Fruit fly (Drosophila melanogaster): ENCODE data around the gene NHP2.
A peak's percentile ranks its signal among the peaks of the same experiment; 100 is the strongest.

NHP2 gene

dm6 chr3L:14759984-14760626 is 41.9 kb downstream of the NHP2 start (continued):
- TF ChIP-seq shn (GFP tag; optimal IDR thresholded peaks at IDR 0.05) (peak; percentile 31), E2f1 (GFP tag; IDR thresholded peaks at IDR 0.05) (peak; percentile 69), zfh1 (GFP tag; IDR thresholded peaks at IDR 0.05) (peak; percentile 60; the same call in 2 of the 3 replicates), CG2199 (GFP tag; IDR thresholded peaks at IDR 0.05) (0 out of 3 replicates have a peak, but pooled peaks have one; percentile 34), PHDP (tag; optimal IDR thresholded peaks at IDR 0.05) (peak; percentile 81), NC2α (GFP tag; optimal IDR thresholded peaks at IDR 0.05) (no peak), CG32532 (GFP tag; IDR thresholded peaks at IDR 0.05) (peak; percentile 66; the same call in 1 of the 2 replicates), grau (tag; optimal IDR thresholded peaks at IDR 0.05) (peak; percentile 67), Hmr (GFP tag; optimal IDR thresholded peaks at IDR 0.05) (peak; percentile 72), schlank (tag; optimal IDR thresholded peaks at IDR 0.05) (peak; percentile 33), CG8359 (GFP tag; optimal IDR thresholded peaks at IDR 0.05; ENCODE audit: borderline replicate concordance) (peak; percentile 34), Scr (GFP tag; IDR thresholded peaks at IDR 0.05; ENCODE audit: partially characterized antibody) (no peak), cato (GFP tag; optimal IDR thresholded peaks at IDR 0.05; ENCODE audit: borderline replicate concordance) (no peak), CG4282 (GFP tag; optimal IDR thresholded peaks at IDR 0.05) (peak; percentile 29), dimm (GFP tag; IDR thresholded peaks at IDR 0.05) (no peak), scrt (GFP tag; optimal IDR thresholded peaks at IDR 0.05) (no peak), amos (GFP tag; IDR thresholded peaks at IDR 0.05; ENCODE audit: partially characterized antibody) (no peak; the same call in 1 of the 2 replicates), kni (GFP tag; optimal IDR thresholded peaks at IDR 0.05) (no peak), H15 (GFP tag; IDR thresholded peaks at IDR 0.05) (peak; percentile 14; the same call in 1 of the 3 replicates), CG3281 (GFP tag; optimal IDR thresholded peaks at IDR 0.05) (peak; percentile 54), Optix (GFP tag; IDR thresholded peaks at IDR 0.05) (peak; percentile 52; the same call in 2 of the 3 replicates), CG6654 (GFP tag; optimal IDR thresholded peaks at IDR 0.05) (peak; percentile 51), emc (GFP tag; optimal IDR thresholded peaks at IDR 0.05) (peak; percentile 66), sd (tag; optimal IDR thresholded peaks at IDR 0.05) (no peak), Dp (GFP tag; optimal IDR thresholded peaks at IDR 0.05) (peak; percentile 6), slp2 (GFP tag; optimal IDR thresholded peaks at IDR 0.05) (peak; percentile 58), Oaz (GFP tag; IDR thresholded peaks at IDR 0.05) (0 out of 2 replicates have a peak, but pooled peaks have one; percentile 19), CG2129 (GFP tag; IDR thresholded peaks at IDR 0.05; ENCODE audit: partially characterized antibody) (no peak), CG2202 (tag; optimal IDR thresholded peaks at IDR 0.05) (peak; percentile 16), CG9727 (GFP tag; optimal IDR thresholded peaks at IDR 0.05) (peak; percentile 40), en (GFP tag; optimal IDR thresholded peaks at IDR 0.05) (peak; percentile 53), crol (GFP tag; IDR thresholded peaks at IDR 0.05) (peak; percentile 99), br (optimal IDR thresholded peaks at IDR 0.05) (no peak), nau (GFP tag; optimal IDR thresholded peaks at IDR 0.05) (peak; percentile 50), CG16813 (GFP tag; IDR thresholded peaks at IDR 0.05; ENCODE audit: partially characterized antibody) (no peak), CG7372 (GFP tag; IDR thresholded peaks at IDR 0.05) (no peak), CG17802 (tag; optimal IDR thresholded peaks at IDR 0.05) (peak; percentile 6), Ravus (GFP tag; IDR thresholded peaks at IDR 0.05) (no peak), CG3995 (GFP tag; optimal IDR thresholded peaks at IDR 0.05) (peak; percentile 68), CG12391 (tag; optimal IDR thresholded peaks at IDR 0.05) (peak; percentile 74), Side (GFP tag; optimal IDR thresholded peaks at IDR 0.05) (peak; percentile 35), ham (GFP tag; IDR thresholded peaks at IDR 0.05) (no peak), usp (GFP tag; optimal IDR thresholded peaks at IDR 0.05) (no peak), Atf3 (GFP tag; optimal IDR thresholded peaks at IDR 0.05) (peak; percentile 44), fu2 (GFP tag; optimal IDR thresholded peaks at IDR 0.05) (no peak), CG10366 (GFP tag; IDR thresholded peaks at IDR 0.05) (peak; percentile 69), CG10431 (GFP tag; optimal IDR thresholded peaks at IDR 0.05) (peak; percentile 29), CG11560 (tag; IDR thresholded peaks at IDR 0.05) (no peak), Oli (tag; optimal IDR thresholded peaks at IDR 0.05) (peak; percentile 77), CG6854 (GFP tag; optimal IDR thresholded peaks at IDR 0.05) (peak; percentile 64)

Measured in whole organism, embryonic.